Worm (Caenorhabditis elegans): ENCODE data around the gene F54D5.15.
"Not testable (repeated sequence)": the region's sequence is repeated elsewhere in the genome, so short reads cannot be mapped to it uniquely, and the experiment has no call there.

Gene F54D5.15

DNA sequence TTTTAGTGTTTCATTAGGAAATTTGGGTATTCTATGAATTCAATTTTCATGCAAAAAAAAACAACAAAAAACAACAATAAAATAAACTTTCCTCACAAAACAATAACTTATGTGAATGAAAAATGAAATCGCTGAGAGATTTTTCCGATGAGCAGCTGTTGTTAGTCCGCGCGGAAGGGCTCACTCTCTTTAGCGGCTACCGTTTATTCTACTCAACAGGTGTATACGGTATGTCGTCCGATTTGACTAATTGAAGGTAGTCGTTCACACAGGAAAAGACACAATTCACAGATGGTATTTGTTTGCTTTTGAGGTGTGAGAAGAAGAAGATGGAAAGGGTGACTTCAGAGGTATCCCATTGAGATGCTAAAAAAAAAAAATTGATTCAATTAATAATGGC lies 4.6 kb upstream of the F54D5.15 start:
- TF ChIP-seq ztf-23 (GFP tag; IDR thresholded peaks at IDR 0.05) (no peak), cog-1 (tag; optimal IDR thresholded peaks at IDR 0.05) (no peak), flt-1 (GFP tag; IDR thresholded peaks at IDR 0.05) (no peak), T22C8.4 (GFP tag; IDR thresholded peaks at IDR 0.05) (no peak), med-1 (GFP tag; optimal IDR thresholded peaks at IDR 0.05; ENCODE audit: insufficient read depth) (no peak), ref-1 (GFP tag; conservative IDR thresholded peaks at IDR 0.05) (no peak), klf-2 (GFP tag; conservative IDR thresholded peaks at IDR 0.05) (no peak), ztf-29 (GFP tag; IDR thresholded peaks at IDR 0.05) (no peak), tab-1 (GFP tag; IDR thresholded peaks at IDR 0.05) (no peak)

DNA sequence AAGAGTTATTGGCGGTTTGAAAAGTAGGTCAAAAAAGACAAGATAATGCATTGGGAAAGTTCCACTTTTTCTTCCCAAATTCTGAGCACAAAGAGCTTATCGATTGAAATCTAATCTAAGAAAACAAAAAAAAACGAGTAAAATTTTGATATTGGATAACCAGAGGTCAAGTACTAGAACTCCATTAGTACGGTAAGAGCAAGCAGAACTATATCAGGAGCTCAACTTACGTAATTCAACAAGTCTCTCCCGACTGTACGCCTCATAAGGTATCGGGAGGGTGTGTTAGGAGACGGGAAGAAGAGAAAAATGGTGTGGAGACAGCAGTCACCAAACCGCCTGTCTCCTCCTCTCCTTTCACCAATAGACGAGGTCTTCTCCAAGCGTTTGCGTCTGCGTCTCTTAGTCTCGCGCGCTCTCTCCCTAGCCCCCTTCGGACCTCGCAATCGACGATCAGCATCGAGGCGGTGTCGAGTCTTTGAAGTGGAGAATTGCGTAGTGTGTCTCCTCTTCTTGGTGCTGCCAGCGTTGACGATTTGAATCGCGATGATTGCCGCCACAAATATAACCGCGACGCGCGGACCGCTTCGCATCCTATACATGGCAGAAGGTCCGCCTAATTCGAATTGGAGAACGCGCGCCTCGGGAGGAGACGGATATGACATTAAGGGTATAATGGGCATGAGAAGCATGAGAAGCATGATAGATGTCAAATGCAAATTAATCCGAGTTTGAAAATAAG lies 3.1 kb upstream of the F54D5.15 start, which contains the start of gene F54D5.5:
F54D5.5 (minus strand) TSS at position 51 of the 742 bp plus-strand sequence.
- TF ChIP-seq flt-1 (GFP tag; IDR thresholded peaks at IDR 0.05) (peak; percentile 72; the same call in 1 of the 2 replicates), T22C8.4 (GFP tag; IDR thresholded peaks at IDR 0.05) (no peak), tab-1 (GFP tag; IDR thresholded peaks at IDR 0.05) (0 out of 2 replicates have a peak, but pooled peaks have one; percentile 65), cog-1 (tag; optimal IDR thresholded peaks at IDR 0.05) (peak; percentile 70), ztf-23 (GFP tag; IDR thresholded peaks at IDR 0.05) (peak; percentile 47; the same call in 1 of the 2 replicates), med-1 (GFP tag; optimal IDR thresholded peaks at IDR 0.05; ENCODE audit: insufficient read depth) (no peak), ref-1 (GFP tag; conservative IDR thresholded peaks at IDR 0.05) (no peak), klf-2 (GFP tag; conservative IDR thresholded peaks at IDR 0.05) (no peak), ztf-29 (GFP tag; IDR thresholded peaks at IDR 0.05) (no peak)

DNA sequence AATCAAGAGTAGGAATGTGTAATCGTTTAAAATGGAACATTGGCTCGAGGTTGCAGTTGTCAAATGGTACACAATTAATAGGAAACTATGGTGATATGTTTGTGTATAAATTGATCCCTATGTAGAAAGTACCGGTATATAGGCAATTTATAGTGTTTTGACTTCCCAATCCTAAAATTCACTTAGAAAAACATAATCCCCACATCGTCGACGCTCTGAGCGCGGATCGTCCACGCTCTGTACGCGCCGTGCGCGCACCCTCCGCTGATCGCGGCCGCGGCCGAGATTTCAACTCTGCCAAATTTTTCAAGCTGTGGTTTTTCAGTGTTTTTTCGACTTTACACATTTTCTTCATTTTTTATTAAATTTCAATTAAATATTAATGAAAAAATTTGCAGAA lies 7.7 kb downstream of the F54D5.15 start, which contains the start of gene F54D5.17:
F54D5.17 (plus strand) TSS at position 301 of the 400 bp plus-strand sequence.
- TF ChIP-seq flt-1 (GFP tag; IDR thresholded peaks at IDR 0.05): no peak
- TF ChIP-seq med-1 (GFP tag; optimal IDR thresholded peaks at IDR 0.05; ENCODE audit: insufficient read depth): no peak
- no peak for TF ChIP-seq klf-2 (GFP tag; conservative IDR thresholded peaks at IDR 0.05)
- no peak for TF ChIP-seq ztf-23 (GFP tag; IDR thresholded peaks at IDR 0.05)
- no peak for TF ChIP-seq cog-1 (tag; optimal IDR thresholded peaks at IDR 0.05)
- no peak for TF ChIP-seq tab-1 (GFP tag; IDR thresholded peaks at IDR 0.05)
- TF ChIP-seq T22C8.4 (GFP tag; IDR thresholded peaks at IDR 0.05): no peak
- TF ChIP-seq ref-1 (GFP tag; conservative IDR thresholded peaks at IDR 0.05): no peak
- TF ChIP-seq ztf-29 (GFP tag; IDR thresholded peaks at IDR 0.05): no peak

DNA sequence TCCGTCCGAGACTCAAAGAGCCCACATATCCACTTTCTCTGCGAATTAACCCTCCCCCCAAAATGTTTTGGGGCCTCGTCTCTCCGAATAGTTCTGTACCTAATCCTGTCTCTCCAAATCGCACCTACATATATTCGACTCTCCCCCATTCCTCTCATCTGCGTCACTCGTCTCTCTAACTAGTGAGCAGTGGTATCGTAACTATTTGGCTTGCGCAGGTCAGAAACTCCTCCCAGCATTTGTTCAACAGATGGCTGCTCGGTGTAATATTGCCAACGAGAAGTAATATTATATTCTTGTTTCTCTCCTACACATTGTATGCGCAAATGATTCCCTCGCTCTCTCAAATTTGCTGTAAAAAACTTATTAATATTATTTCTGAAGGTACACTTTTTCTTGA lies 8.4 kb downstream of the F54D5.15 start, which contains the start of gene F54D5.24:
F54D5.24 (plus strand) TSS at position 316 of the 400 bp plus-strand sequence.
- TF ChIP-seq med-1 (GFP tag; optimal IDR thresholded peaks at IDR 0.05; ENCODE audit: insufficient read depth): no peak
- peak; percentile 25; the same call in 1 of the 2 replicates for TF ChIP-seq ztf-29 (GFP tag; IDR thresholded peaks at IDR 0.05)

DNA sequence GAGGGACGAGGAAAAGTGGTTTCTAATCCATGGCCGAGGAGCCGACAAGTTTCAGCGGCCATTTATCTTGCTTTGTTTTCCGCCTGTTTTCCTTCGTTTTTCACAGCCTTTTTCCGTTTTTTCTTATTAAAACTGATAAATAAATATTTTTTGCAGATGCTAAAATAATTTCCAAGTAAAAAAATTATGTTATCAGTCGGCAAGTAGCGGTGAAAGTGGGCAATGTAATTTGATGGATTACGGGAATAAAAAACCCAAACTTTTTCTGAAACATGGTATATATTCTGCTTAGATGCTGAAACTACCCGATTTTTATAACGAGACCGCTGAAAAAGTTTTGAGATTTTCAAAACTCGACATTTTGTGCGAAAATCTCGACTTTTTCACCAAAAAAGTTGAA lies 12.0 kb downstream of the F54D5.15 start, which contains the start of gene dhgd-1:
dhgd-1 (minus strand) TSS at position 101 of the 400 bp plus-strand sequence.
- TF ChIP-seq med-1 (GFP tag; optimal IDR thresholded peaks at IDR 0.05; ENCODE audit: insufficient read depth); T22C8.4 (GFP tag; IDR thresholded peaks at IDR 0.05); ztf-23 (GFP tag; IDR thresholded peaks at IDR 0.05): not testable (repeated sequence)

DNA sequence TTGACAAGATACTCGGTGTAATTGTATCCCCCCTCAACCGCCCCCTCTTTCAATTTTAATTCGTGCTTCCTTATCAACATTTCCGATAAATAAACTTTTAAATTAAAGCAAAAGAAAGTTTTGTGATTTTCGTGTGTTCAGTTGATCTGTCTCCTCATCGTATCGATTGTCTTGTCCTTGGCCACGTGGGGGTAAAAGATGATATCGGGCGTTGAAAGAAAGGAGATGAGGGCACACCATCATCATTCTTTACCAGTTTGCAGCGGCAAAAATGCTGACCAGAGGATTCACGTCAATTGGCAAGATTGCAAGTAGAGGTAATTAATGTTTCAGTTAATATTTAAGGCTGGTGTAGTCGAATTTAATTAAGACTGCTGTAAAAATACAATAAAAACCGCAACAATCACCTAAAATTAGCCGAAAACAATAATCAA lies 16.8 kb downstream of the F54D5.15 start, which contains the start of gene F54D5.7:
F54D5.7 (plus strand) TSS at position 264 of the 434 bp plus-strand sequence.
- TF ChIP-seq tab-1 (GFP tag; IDR thresholded peaks at IDR 0.05) (no peak), flt-1 (GFP tag; IDR thresholded peaks at IDR 0.05) (0 out of 2 replicates have a peak, but pooled peaks have one; percentile 13)

DNA sequence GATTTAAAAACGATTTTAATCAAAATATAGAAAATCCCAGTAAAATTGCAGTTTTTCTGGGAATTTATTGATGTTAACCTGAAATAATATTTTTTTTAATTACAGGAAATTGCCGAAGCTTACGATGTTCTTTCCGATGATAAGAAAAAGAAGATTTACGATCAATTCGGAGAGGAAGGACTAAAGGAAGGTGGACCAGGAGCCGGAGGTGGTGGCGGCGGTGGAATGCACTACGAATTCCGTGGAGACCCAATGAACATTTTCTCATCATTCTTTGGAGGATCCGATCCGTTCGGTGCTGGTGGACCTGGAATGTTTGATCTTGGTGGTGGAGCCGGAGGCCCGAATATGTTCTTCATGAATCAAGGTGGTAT lies 18.1 kb downstream of the F54D5.15 start:
- TF ChIP-seq T22C8.4 (GFP tag; IDR thresholded peaks at IDR 0.05) (no peak), tab-1 (GFP tag; IDR thresholded peaks at IDR 0.05) (no peak), klf-2 (GFP tag; conservative IDR thresholded peaks at IDR 0.05) (no peak), flt-1 (GFP tag; IDR thresholded peaks at IDR 0.05) (no peak), ztf-29 (GFP tag; IDR thresholded peaks at IDR 0.05) (no peak), med-1 (GFP tag; optimal IDR thresholded peaks at IDR 0.05; ENCODE audit: insufficient read depth) (no peak), cog-1 (tag; optimal IDR thresholded peaks at IDR 0.05) (no peak), ztf-23 (GFP tag; IDR thresholded peaks at IDR 0.05) (no peak), ref-1 (GFP tag; conservative IDR thresholded peaks at IDR 0.05) (no peak)

DNA sequence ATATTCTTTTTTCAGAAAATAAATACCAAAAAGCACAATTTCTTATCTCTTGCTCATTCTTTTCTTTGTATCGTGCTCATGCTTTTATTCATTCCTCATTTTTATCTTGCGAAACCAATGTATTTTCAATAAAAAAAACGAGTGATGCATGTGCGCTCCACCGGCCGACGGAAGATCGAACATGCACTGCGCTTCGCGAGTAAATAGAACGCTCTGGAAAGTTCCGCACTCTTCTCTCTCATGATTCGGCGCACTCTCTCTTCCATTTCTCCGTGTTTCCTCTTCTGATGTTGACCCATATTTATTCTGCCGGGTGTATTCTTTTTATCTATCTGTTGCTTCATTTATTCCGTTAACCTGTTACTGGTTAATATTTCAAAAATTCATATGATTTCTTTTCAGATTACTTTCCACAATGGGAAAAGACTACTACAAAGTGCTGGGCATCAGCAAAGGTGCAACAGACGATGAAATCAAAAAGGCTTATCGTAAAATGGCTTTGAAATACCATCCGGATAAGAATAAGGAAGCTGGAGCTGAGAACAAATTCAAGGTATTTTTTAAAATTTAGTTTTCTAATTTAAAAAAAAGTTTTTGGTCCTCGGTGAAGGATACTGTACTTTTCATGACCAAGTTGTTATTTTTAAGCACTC lies 18.6 kb downstream of the F54D5.15 start, which contains the start of gene dnj-13:
dnj-13 (plus strand) TSS at position 403 of the 653 bp plus-strand sequence.
- TF ChIP-seq cog-1 (tag; optimal IDR thresholded peaks at IDR 0.05) (peak; percentile 88), ztf-23 (GFP tag; IDR thresholded peaks at IDR 0.05) (peak; percentile 76), flt-1 (GFP tag; IDR thresholded peaks at IDR 0.05) (peak; percentile 87), ztf-29 (GFP tag; IDR thresholded peaks at IDR 0.05) (no peak), T22C8.4 (GFP tag; IDR thresholded peaks at IDR 0.05) (peak; percentile 49; the same call in 1 of the 2 replicates), klf-2 (GFP tag; conservative IDR thresholded peaks at IDR 0.05) (no peak), ref-1 (GFP tag; conservative IDR thresholded peaks at IDR 0.05) (no peak), med-1 (GFP tag; optimal IDR thresholded peaks at IDR 0.05; ENCODE audit: insufficient read depth) (no peak), tab-1 (GFP tag; IDR thresholded peaks at IDR 0.05) (peak; percentile 49; the same call in 1 of the 2 replicates)

DNA sequence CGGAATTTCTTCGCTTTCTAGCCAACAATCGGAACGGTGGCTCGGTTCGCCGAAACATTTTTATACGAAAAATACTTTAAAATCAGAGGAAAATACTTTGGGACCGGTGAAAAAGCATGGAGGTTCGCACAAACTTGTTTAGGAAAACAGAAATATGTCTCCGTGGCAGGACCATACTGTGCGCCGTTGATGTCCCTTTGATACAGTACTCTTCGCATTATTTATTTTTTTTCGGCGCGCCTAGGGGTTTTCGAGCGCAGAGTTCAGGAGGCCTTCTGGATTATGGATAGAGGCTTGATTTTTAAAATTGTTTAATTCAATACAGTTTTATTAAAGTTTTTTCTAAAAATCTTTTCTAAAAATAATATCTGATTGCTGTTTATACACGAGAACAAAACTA lies 19.3 kb downstream of the F54D5.15 start, which contains the start of gene F54D5.9:
F54D5.9 (minus strand) TSS at position 115 of the 400 bp plus-strand sequence.
- TF ChIP-seq ztf-23 (GFP tag; IDR thresholded peaks at IDR 0.05) (no peak), klf-2 (GFP tag; conservative IDR thresholded peaks at IDR 0.05) (no peak), ref-1 (GFP tag; conservative IDR thresholded peaks at IDR 0.05) (no peak), ztf-29 (GFP tag; IDR thresholded peaks at IDR 0.05) (no peak), cog-1 (tag; optimal IDR thresholded peaks at IDR 0.05) (no peak), med-1 (GFP tag; optimal IDR thresholded peaks at IDR 0.05; ENCODE audit: insufficient read depth) (no peak), tab-1 (GFP tag; IDR thresholded peaks at IDR 0.05) (no peak)

All from whole organism, midembryonic.